Worm (Caenorhabditis elegans): ENCODE data around the gene asm-2.

DNA sequence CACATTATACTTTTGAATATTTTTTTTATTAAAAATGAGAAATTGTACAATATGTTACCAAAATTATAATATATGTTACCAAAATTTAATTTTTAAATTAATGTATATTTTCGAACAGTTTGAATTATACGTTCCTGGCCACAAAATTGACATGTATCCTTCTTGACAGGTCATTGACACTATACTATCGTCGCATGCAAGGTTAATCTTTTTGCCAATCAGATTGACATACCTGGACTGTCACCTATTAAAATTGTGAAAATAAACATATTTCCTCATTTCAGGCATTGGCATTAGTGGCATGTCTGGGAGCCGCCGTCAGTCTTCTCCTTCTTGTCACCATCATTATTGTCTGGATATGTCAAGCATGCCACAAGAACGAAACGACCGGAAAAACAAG, 46.0 kb upstream of the asm-2 start:
- TF ChIP-seq cog-1 (tag; optimal IDR thresholded peaks at IDR 0.05) (no peak), ref-1 (GFP tag; conservative IDR thresholded peaks at IDR 0.05) (no peak)

Data from whole organism, midembryonic.